Fruit fly (Drosophila melanogaster): ENCODE results near the gene CG10555.

CG10555 gene

DNA sequence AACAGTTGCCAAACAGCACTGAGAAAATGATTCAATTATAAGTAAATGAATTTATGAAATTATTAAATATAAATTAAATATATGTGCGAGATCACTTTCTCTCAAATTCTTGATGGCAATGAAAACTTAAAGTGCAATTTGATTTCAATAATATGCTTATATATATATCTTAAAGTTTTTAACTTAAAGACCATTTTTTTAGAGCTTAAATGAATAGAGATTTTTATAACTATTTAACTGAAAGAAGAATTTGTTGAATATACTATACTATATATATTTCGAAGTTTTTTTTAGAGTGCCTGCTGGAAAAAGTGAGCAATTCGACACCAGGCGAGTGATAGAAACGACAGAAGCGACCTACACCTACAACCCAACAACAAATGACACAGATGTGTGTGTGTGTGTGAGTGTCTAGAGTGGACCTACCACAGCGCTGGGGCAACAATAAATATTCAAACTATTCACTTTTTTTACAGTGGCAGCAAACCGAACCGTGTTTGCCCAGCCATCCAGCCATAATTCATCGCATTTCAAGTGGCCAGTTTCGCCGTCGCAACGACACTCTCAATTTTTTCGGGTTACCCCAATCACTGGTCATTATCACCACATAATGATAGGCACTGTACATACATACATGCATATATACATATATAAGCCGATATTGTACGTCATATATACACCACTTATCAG is 46.3 kb downstream of the CG10555 start (continued):
- TF ChIP-seq lab (GFP tag; optimal IDR thresholded peaks at IDR 0.05) (peak; percentile 61), Rx (GFP tag; IDR thresholded peaks at IDR 0.05) (no peak), ham (GFP tag; IDR thresholded peaks at IDR 0.05) (no peak), gsb-n (tag; optimal IDR thresholded peaks at IDR 0.05) (peak; percentile 71), CG33557 (GFP tag; optimal IDR thresholded peaks at IDR 0.05) (peak; percentile 68), sima (GFP tag; optimal IDR thresholded peaks at IDR 0.05) (no peak), CG14860 (GFP tag; IDR thresholded peaks at IDR 0.05; ENCODE audit: partially characterized antibody) (no peak), sens (GFP tag) (peak; percentile 28), pb (GFP tag; optimal IDR thresholded peaks at IDR 0.05) (no peak), zfh2 (GFP tag; optimal IDR thresholded peaks at IDR 0.05) (no peak), pfk (GFP tag; optimal IDR thresholded peaks at IDR 0.05) (no peak), CG18011 (GFP tag; optimal IDR thresholded peaks at IDR 0.05) (no peak), CG31224 (GFP tag; IDR thresholded peaks at IDR 0.05) (no peak), jing (GFP tag; optimal IDR thresholded peaks at IDR 0.05) (no peak), ERR (GFP tag; optimal IDR thresholded peaks at IDR 0.05) (no peak), CG9876 (GFP tag; optimal IDR thresholded peaks at IDR 0.05) (no peak), BtbVII (GFP tag; optimal IDR thresholded peaks at IDR 0.05) (peak; percentile 11), CG10366 (GFP tag; IDR thresholded peaks at IDR 0.05) (no peak; the same call in 1 of the 2 replicates), hb (GFP tag; IDR thresholded peaks at IDR 0.05; ENCODE audit: partially characterized antibody) (no peak), CG11560 (tag; IDR thresholded peaks at IDR 0.05) (no peak), fu2 (GFP tag; optimal IDR thresholded peaks at IDR 0.05) (no peak), Mrtf (GFP tag; IDR thresholded peaks at IDR 0.05) (no peak), Nf-YA (GFP tag; IDR thresholded peaks at IDR 0.05) (no peak), CG11456 (GFP tag; IDR thresholded peaks at IDR 0.05) (no peak), NFAT (GFP tag; IDR thresholded peaks at IDR 0.05) (no peak), gcm2 (GFP tag; optimal IDR thresholded peaks at IDR 0.05) (no peak), CG10959 (GFP tag; IDR thresholded peaks at IDR 0.05) (peak; percentile 29; the same call in 1 of the 2 replicates), bbx (GFP tag; IDR thresholded peaks at IDR 0.05; ENCODE audit: partially characterized antibody) (no peak), emc (GFP tag; optimal IDR thresholded peaks at IDR 0.05) (no peak), fd102C (GFP tag; optimal IDR thresholded peaks at IDR 0.05) (no peak), CG18262 (tag; optimal IDR thresholded peaks at IDR 0.05) (peak; percentile 93), bcd (GFP tag; optimal IDR thresholded peaks at IDR 0.05) (no peak), mam (GFP tag; optimal IDR thresholded peaks at IDR 0.05) (no peak), CG10462 (GFP tag; optimal IDR thresholded peaks at IDR 0.05) (no peak), CG30431 (GFP tag; optimal IDR thresholded peaks at IDR 0.05) (no peak), CG9727 (GFP tag; optimal IDR thresholded peaks at IDR 0.05) (peak; percentile 84), CG1792 (GFP tag; optimal IDR thresholded peaks at IDR 0.05) (no peak), Lhr (GFP tag; optimal IDR thresholded peaks at IDR 0.05) (no peak), bab2 (GFP tag; optimal IDR thresholded peaks at IDR 0.05) (no peak), gcm (GFP tag; optimal IDR thresholded peaks at IDR 0.05) (peak; percentile 73), croc (GFP tag; conservative IDR thresholded peaks at IDR 0.05) (peak; percentile 51; the same call in 2 of the 3 replicates), crol (GFP tag; IDR thresholded peaks at IDR 0.05) (no peak), Spps (tag; optimal IDR thresholded peaks at IDR 0.05) (peak; percentile 61), row (GFP tag; IDR thresholded peaks at IDR 0.05) (peak; percentile 54; the same call in 2 of the 3 replicates), gce (GFP tag; IDR thresholded peaks at IDR 0.05) (0 out of 3 replicates have a peak, but pooled peaks have one; percentile 19), CG8089 (GFP tag; optimal IDR thresholded peaks at IDR 0.05) (no peak), CG1832 (GFP tag; optimal IDR thresholded peaks at IDR 0.05) (no peak), chinmo (GFP tag; IDR thresholded peaks at IDR 0.05; ENCODE audit: partially characterized antibody) (no peak), CG6813 (GFP tag; optimal IDR thresholded peaks at IDR 0.05) (no peak), Myb (GFP tag; optimal IDR thresholded peaks at IDR 0.05) (no peak)
